Worm (Caenorhabditis elegans) whole organism, late embryonic: ENCODE measurements around the gene tbx-37.

Experiments used
- nhr-11 ChIP-seq: fragments of 150-350 bp; optimal IDR thresholded peaks from 2 replicates; lab custom pipeline; 2014; ENCODE audit warnings: missing biosample characterization, missing genetic modification characterization
- pha-2 ChIP-seq: sonication (generic microtip); optimal IDR thresholded peaks from 2 replicates; lab custom pipeline; 2017; ENCODE audit warnings: mild to moderate bottlenecking, missing genetic modification characterization, missing compliant biosample characterization
- sox-4 ChIP-seq: sonication (generic microtip); optimal IDR thresholded peaks from 2 replicates; lab custom pipeline; 2017; ENCODE audit warnings: mild to moderate bottlenecking, missing genetic modification characterization, inconsistent platforms, missing compliant biosample characterization

DNA sequence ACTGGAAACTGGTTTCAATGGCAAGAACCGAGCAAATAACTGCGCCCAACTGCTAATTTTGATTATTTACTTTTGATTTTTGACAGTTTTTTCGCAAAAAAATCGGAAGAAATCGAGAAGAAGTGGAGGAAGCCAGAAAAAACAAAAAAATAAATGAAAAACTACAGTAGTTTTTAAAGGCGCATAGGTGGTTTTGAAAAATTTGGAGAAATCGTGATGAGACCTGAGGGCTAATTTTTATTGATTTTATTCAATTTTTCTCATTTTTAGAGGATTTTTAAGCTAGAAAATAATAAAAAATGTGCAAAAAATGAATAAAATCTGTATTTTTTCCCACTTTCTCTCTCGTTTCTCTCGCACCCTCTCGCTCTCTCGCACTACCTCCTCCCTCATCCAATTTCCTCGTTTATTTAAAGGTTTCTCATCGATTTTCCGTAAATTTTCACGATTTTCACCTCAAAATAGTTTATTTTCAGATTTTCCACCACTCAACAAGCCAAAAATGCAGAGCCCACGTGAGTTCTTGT, 47.7 kb upstream of the tbx-37 start, which contains the start of gene Y47D3A.20:
- no peak for TF ChIP-seq pha-2 (tag; lab: Kevin White, UChicago)
- TF ChIP-seq sox-4, result no peak
- TF ChIP-seq nhr-11 (tag; lab: Kevin White, UChicago), result no peak
